Worm (Caenorhabditis elegans) whole organism, L3 larva: ENCODE results near the gene cnnm-5.

Experiments used
- R02D3.7 ChIP-seq: fragments of 150-350 bp; optimal IDR thresholded peaks from 2 replicates; lab custom pipeline; 2014; ENCODE audit warnings: missing biosample characterization, missing genetic modification characterization
- ZK546.5 ChIP-seq: sonication (generic microtip); optimal IDR thresholded peaks from 2 replicates; lab custom pipeline; 2017; ENCODE audit warnings: missing biosample characterization, missing genetic modification characterization
- ceh-16 ChIP-seq: sonication (generic microtip); optimal IDR thresholded peaks from 2 replicates; lab custom pipeline; 2017; ENCODE audit warnings: missing biosample characterization, missing genetic modification characterization
- ceh-28 ChIP-seq: fragments of 150-350 bp; optimal IDR thresholded peaks from 2 replicates; lab custom pipeline; 2014; ENCODE audit warnings: missing biosample characterization, missing genetic modification reagents, missing genetic modification characterization
- ceh-82 ChIP-seq: fragments of 150-350 bp; optimal IDR thresholded peaks from 2 replicates; lab custom pipeline; 2014; ENCODE audit warnings: missing biosample characterization, missing genetic modification characterization
- ceh-9 ChIP-seq: sonication (generic microtip); optimal IDR thresholded peaks from 2 replicates; lab custom pipeline; 2018; ENCODE audit warnings: missing biosample characterization, missing genetic modification characterization
- daf-12 ChIP-seq: fragments of 150-350 bp; optimal IDR thresholded peaks from 2 replicates; lab custom pipeline; 2014; ENCODE audit warnings: missing biosample characterization, missing genetic modification reagents, missing genetic modification characterization
- egl-27 ChIP-seq: sonication (generic microtip); optimal IDR thresholded peaks from 4 replicates; lab custom pipeline; 2017; ENCODE audit warnings: missing biosample characterization, missing genetic modification reagents, missing genetic modification characterization
- egl-5 ChIP-seq: fragments of 150-350 bp; optimal IDR thresholded peaks from 2 replicates; lab custom pipeline; 2017; ENCODE audit warnings: missing biosample characterization, missing genetic modification reagents, missing genetic modification characterization, inconsistent platforms
- elt-1 ChIP-seq: fragments of 150-350 bp; optimal IDR thresholded peaks from 2 replicates; lab custom pipeline; 2014; ENCODE audit warnings: missing biosample characterization, missing genetic modification characterization
- elt-2 ChIP-seq: sonication (generic microtip); optimal IDR thresholded peaks from 2 replicates; lab custom pipeline; 2016; ENCODE audit warnings: missing genetic modification reagents, mild to moderate bottlenecking, missing genetic modification characterization, missing compliant biosample characterization
- elt-3 ChIP-seq, 3 experiments: fragments of 150-350 bp in 1 of 3; sonication (generic microtip) in 2 of 3; optimal IDR thresholded peaks; 2 replicates in 2 of 3; 4 replicates in 1 of 3; lab custom pipeline; 2014 to 2017; ENCODE audit warnings: missing biosample characterization in 3 of 3, missing genetic modification characterization in 3 of 3
- eor-1 ChIP-seq, 2 experiments: fragments of 150-350 bp; optimal IDR thresholded peaks; 2 replicates each; lab custom pipeline; 2014 to 2018; ENCODE audit warnings: missing biosample characterization in 2 of 2, missing genetic modification characterization in 2 of 2
- fos-1 ChIP-seq: fragments of 150-350 bp; optimal IDR thresholded peaks from 2 replicates; lab custom pipeline; 2014; ENCODE audit warnings: missing biosample characterization, missing genetic modification characterization
- hmg-11 ChIP-seq: sonication (generic microtip); optimal IDR thresholded peaks from 2 replicates; lab custom pipeline; 2016; ENCODE audit warnings: missing genetic modification characterization, missing compliant biosample characterization
- jun-1 ChIP-seq: fragments of 150-350 bp; optimal IDR thresholded peaks from 2 replicates; lab custom pipeline; 2014; ENCODE audit warnings: missing biosample characterization, missing genetic modification reagents, missing genetic modification characterization
- lin-15B ChIP-seq: fragments of 150-350 bp; optimal IDR thresholded peaks from 2 replicates; lab custom pipeline; 2014; ENCODE audit warnings: missing biosample characterization, missing genetic modification characterization
- lin-39 ChIP-seq: fragments of 150-350 bp; optimal IDR thresholded peaks from 2 replicates; lab custom pipeline; 2018; ENCODE audit warnings: missing biosample characterization, missing genetic modification reagents, missing genetic modification characterization
- lsy-12 ChIP-seq: sonication (generic microtip); optimal IDR thresholded peaks from 2 replicates; lab custom pipeline; 2016; ENCODE audit warnings: mild to moderate bottlenecking, missing genetic modification characterization, missing compliant biosample characterization
- mml-1 ChIP-seq: fragments of 150-350 bp; sonication (generic microtip); optimal IDR thresholded peaks from 3 replicates; lab custom pipeline; 2014; ENCODE audit warnings: missing biosample characterization, missing genetic modification characterization
- nfya-1 ChIP-seq: sonication (generic microtip); optimal IDR thresholded peaks from 2 replicates; lab custom pipeline; 2017; ENCODE audit warnings: missing genetic modification characterization, mild to moderate bottlenecking, missing compliant biosample characterization, antibody characterized with exemption, moderate library complexity; ENCODE audit not compliant: insufficient read depth
- nhr-11 ChIP-seq: fragments of 150-350 bp; optimal IDR thresholded peaks from 2 replicates; lab custom pipeline; 2014; ENCODE audit warnings: missing biosample characterization, missing genetic modification characterization
- nhr-12 ChIP-seq: fragments of 150-350 bp; optimal IDR thresholded peaks from 2 replicates; lab custom pipeline; 2014; ENCODE audit warnings: missing biosample characterization, missing genetic modification characterization
- nhr-23 ChIP-seq: fragments of 150-350 bp; optimal IDR thresholded peaks from 2 replicates; lab custom pipeline; 2014; ENCODE audit warnings: missing biosample characterization, missing genetic modification reagents, missing genetic modification characterization
- nhr-237 ChIP-seq: fragments of 150-350 bp; optimal IDR thresholded peaks from 2 replicates; lab custom pipeline; 2014; ENCODE audit warnings: missing biosample characterization, missing genetic modification characterization
- nhr-25 ChIP-seq: sonication (generic microtip); optimal IDR thresholded peaks from 2 replicates; lab custom pipeline; 2017; ENCODE audit warnings: missing biosample characterization, missing genetic modification characterization
- nhr-28 ChIP-seq: fragments of 150-350 bp; optimal IDR thresholded peaks from 2 replicates; lab custom pipeline; 2014; ENCODE audit warnings: missing biosample characterization, missing genetic modification characterization
- nhr-43 ChIP-seq: sonication (generic microtip); optimal IDR thresholded peaks from 2 replicates; lab custom pipeline; 2016; ENCODE audit warnings: mild to moderate bottlenecking, missing genetic modification characterization, missing compliant biosample characterization; ENCODE audit not compliant: poor library complexity, severe bottlenecking
- nhr-76 ChIP-seq: fragments of 150-350 bp; sonication (generic microtip); optimal IDR thresholded peaks from 5 replicates; lab custom pipeline; 2014; ENCODE audit warnings: missing biosample characterization, missing genetic modification characterization
- nhr-77 ChIP-seq: fragments of 150-350 bp; optimal IDR thresholded peaks from 2 replicates; lab custom pipeline; 2014; ENCODE audit warnings: missing biosample characterization, missing genetic modification characterization
- pha-4 ChIP-seq: fragments of 150-350 bp; optimal IDR thresholded peaks from 2 replicates; lab custom pipeline; 2014; ENCODE audit warnings: missing biosample characterization, missing genetic modification reagents, missing genetic modification characterization
- pqm-1 ChIP-seq: fragments of 150-350 bp; optimal IDR thresholded peaks from 2 replicates; lab custom pipeline; 2017; ENCODE audit warnings: missing biosample characterization, missing genetic modification characterization, inconsistent platforms
- skn-1 ChIP-seq: fragments of 150-350 bp; optimal IDR thresholded peaks from 2 replicates; lab custom pipeline; 2014; ENCODE audit warnings: missing biosample characterization, missing genetic modification characterization
- snpc-4 ChIP-seq: fragments of 150-350 bp; optimal IDR thresholded peaks from 2 replicates; lab custom pipeline; 2014; ENCODE audit warnings: missing biosample characterization, missing genetic modification characterization
- tbx-2 ChIP-seq: sonication (generic microtip); optimal IDR thresholded peaks from 2 replicates; lab custom pipeline; 2016; ENCODE audit warnings: mild to moderate bottlenecking, missing genetic modification characterization, missing compliant biosample characterization
- unc-62 ChIP-seq: fragments of 150-350 bp; sonication (generic microtip); optimal IDR thresholded peaks from 4 replicates; lab custom pipeline; 2014; ENCODE audit warnings: missing biosample characterization, missing genetic modification reagents, missing genetic modification characterization
- zag-1 ChIP-seq: fragments of 150-350 bp; optimal IDR thresholded peaks from 2 replicates; lab custom pipeline; 2014; ENCODE audit warnings: missing biosample characterization, missing genetic modification characterization
- ztf-11 ChIP-seq: fragments of 150-350 bp; optimal IDR thresholded peaks from 2 replicates; lab custom pipeline; 2014; ENCODE audit warnings: missing biosample characterization, missing genetic modification characterization

cnnm-5 gene

ce11 chrIII:3821969-3822453 lies 7.0 kb downstream of the cnnm-5 start, which contains the start of gene amx-1:
amx-1 (plus strand) TSS chrIII:3822403.
- no peak for TF ChIP-seq lsy-12 (tag; lab: Kevin White, UChicago)
- TF ChIP-seq eor-1 (tag; optimal IDR thresholded peaks at IDR 0.05; lab: Kevin White, UChicago): no peak
- no peak for TF ChIP-seq lin-15B (tag; lab: Kevin White, UChicago)
- TF ChIP-seq zag-1 (tag; lab: Kevin White, UChicago): no peak
- no peak for TF ChIP-seq mml-1
- TF ChIP-seq nhr-11 (tag; lab: Kevin White, UChicago): no peak
- TF ChIP-seq nhr-77 (tag; lab: Kevin White, UChicago): no peak
- TF ChIP-seq snpc-4: no peak
- TF ChIP-seq nhr-28 (tag; lab: Kevin White, UChicago): no peak
- TF ChIP-seq ceh-9: no peak
- TF ChIP-seq ZK546.5 (tag; lab: Kevin White, UChicago): no peak
- TF ChIP-seq ceh-16 (tag; lab: Kevin White, UChicago): no peak
- TF ChIP-seq nhr-43: no peak
- TF ChIP-seq hmg-11 (tag; lab: Kevin White, UChicago): no peak
- TF ChIP-seq elt-3 (tag; optimal IDR thresholded peaks at IDR 0.05; lab: Kevin White, UChicago): no peak
- no peak for TF ChIP-seq ceh-82 (tag; lab: Kevin White, UChicago)
- TF ChIP-seq egl-27 (tag; lab: Kevin White, UChicago): no peak

- peak; percentile 44 for TF ChIP-seq elt-2 (tag; lab: Kevin White, UChicago)
- no peak for TF ChIP-seq nhr-76 (tag; lab: Kevin White, UChicago)
- TF ChIP-seq pqm-1 (tag; lab: Kevin White, UChicago): peak; percentile 54
- TF ChIP-seq snpc-4: peak; percentile 56
- no peak for TF ChIP-seq ceh-82 (tag; lab: Kevin White, UChicago)
- peak; percentile 27 for TF ChIP-seq skn-1 (tag; lab: Kevin White, UChicago)
- no peak for TF ChIP-seq ztf-11
- peak; percentile 64 for TF ChIP-seq nhr-25
- TF ChIP-seq lsy-12 (tag; lab: Kevin White, UChicago): no peak
- no peak for TF ChIP-seq nhr-43
- no peak for TF ChIP-seq ceh-28 (tag; lab: Kevin White, UChicago)
- no peak for TF ChIP-seq ceh-9
- peak; percentile 22 for TF ChIP-seq R02D3.7 (tag; lab: Kevin White, UChicago)
- TF ChIP-seq nhr-23 (tag; lab: Kevin White, UChicago): peak; percentile 78
- no peak for TF ChIP-seq elt-1
- peak; percentile 57 for TF ChIP-seq lin-15B (tag; lab: Kevin White, UChicago)
- peak; percentile 77 for TF ChIP-seq pha-4 (tag; lab: Kevin White, UChicago)
- TF ChIP-seq tbx-2 (tag; lab: Kevin White, UChicago): no peak
- TF ChIP-seq jun-1 (tag; lab: Kevin White, UChicago): no peak
- no peak for TF ChIP-seq mml-1
- no peak for TF ChIP-seq egl-5 (tag; lab: Kevin White, UChicago)
- peak; percentile 81 for TF ChIP-seq nfya-1 (tag; lab: Kevin White, UChicago)
- TF ChIP-seq lin-39: peak; percentile 19
- TF ChIP-seq nhr-77 (tag; lab: Kevin White, UChicago): no peak
- TF ChIP-seq daf-12 (tag; lab: Kevin White, UChicago): no peak
- no peak for TF ChIP-seq unc-62 (GFP tag; lab: Kevin White, UChicago)
- peak; percentile 80 for TF ChIP-seq hmg-11 (tag; lab: Kevin White, UChicago)
- no peak for TF ChIP-seq ZK546.5 (tag; lab: Kevin White, UChicago)
- TF ChIP-seq nhr-11 (tag; lab: Kevin White, UChicago): no peak
- TF ChIP-seq ceh-16 (tag; lab: Kevin White, UChicago): no peak
Observed at ce11 chrIII:3820134-3820533, 8.9 kb downstream of the cnnm-5 start.

ce11 chrIII:3819579-3819978 lies 9.4 kb downstream of the cnnm-5 start, which contains the start of gene dpy-27:
dpy-27 (minus strand) TSS chrIII:3819679.
- TF ChIP-seq nhr-23 (tag; lab: Kevin White, UChicago): no peak
- TF ChIP-seq nhr-12 (tag; lab: Kevin White, UChicago): no peak
- no peak for TF ChIP-seq fos-1 (tag; lab: Kevin White, UChicago)
- TF ChIP-seq mml-1: no peak
- no peak for TF ChIP-seq egl-5 (tag; lab: Kevin White, UChicago)
- no peak for TF ChIP-seq ceh-82 (tag; lab: Kevin White, UChicago)
- TF ChIP-seq nhr-11 (tag; lab: Kevin White, UChicago): no peak
- no peak for TF ChIP-seq nhr-25
- no peak for TF ChIP-seq R02D3.7 (tag; lab: Kevin White, UChicago)
- no peak for TF ChIP-seq nhr-237
